Fruit fly (Drosophila melanogaster): Measurements from ENCODE around the gene Mat89Ba.

The Mat89Ba gene

DNA sequence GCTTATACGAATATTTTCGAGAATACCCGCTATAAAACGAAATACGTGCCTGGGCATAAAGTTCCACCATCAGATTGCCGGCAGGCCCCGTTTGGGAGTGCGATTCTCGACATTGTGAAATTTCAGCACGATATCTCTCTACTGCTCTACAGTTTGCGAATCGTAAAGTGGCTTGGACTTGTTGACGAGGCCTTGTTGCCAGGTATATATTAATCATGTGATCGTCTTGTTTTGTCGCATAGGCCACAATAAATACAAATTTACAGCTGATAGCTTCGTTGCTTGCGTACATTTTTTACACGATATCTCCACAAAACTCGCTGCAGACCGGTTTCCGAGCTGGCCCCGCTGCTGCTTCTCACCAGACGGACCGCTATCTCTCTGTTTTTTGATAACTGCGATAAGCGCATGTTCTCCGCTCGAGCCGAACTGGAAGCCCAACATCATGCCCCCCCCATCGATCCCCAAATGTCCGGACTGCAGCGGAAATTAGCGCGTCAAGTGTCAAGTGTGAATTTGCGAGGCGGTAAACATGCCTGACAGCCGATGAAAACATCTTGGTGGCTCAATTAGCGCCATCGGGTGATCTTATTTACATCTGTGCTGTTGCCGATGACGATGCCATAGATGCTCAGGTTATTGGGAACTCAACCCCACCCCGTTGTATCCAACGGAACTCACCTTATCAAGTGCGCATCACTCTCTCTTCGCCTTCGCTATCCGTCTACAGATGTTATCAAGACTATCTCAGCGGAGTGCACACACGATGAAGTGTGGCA, 37.3 kb upstream of the Mat89Ba start:
- no peak for TF ChIP-seq Blimp-1 (GFP tag; optimal IDR thresholded peaks at IDR 0.05)
- no peak for TF ChIP-seq CG6163 (GFP tag; IDR thresholded peaks at IDR 0.05)
- peak; percentile 28 for TF ChIP-seq Sox102F (GFP tag; optimal IDR thresholded peaks at IDR 0.05)
- TF ChIP-seq fkh (GFP tag; optimal IDR thresholded peaks at IDR 0.05): no peak
- TF ChIP-seq eg (GFP tag; IDR thresholded peaks at IDR 0.05): no peak; the same call in 2 of the 3 replicates
- TF ChIP-seq esn (GFP tag; optimal IDR thresholded peaks at IDR 0.05): peak; percentile 45
- no peak for TF ChIP-seq CG11902 (GFP tag; optimal IDR thresholded peaks at IDR 0.05)
- TF ChIP-seq Smox (GFP tag; optimal IDR thresholded peaks at IDR 0.05): no peak
- no peak for TF ChIP-seq CG8632 (GFP tag; optimal IDR thresholded peaks at IDR 0.05)
- no peak for TF ChIP-seq spab (GFP tag; optimal IDR thresholded peaks at IDR 0.05)
- no peak for TF ChIP-seq CG6276 (GFP tag; optimal IDR thresholded peaks at IDR 0.05)
- no peak for TF ChIP-seq Sox15 (GFP tag; optimal IDR thresholded peaks at IDR 0.05)
- TF ChIP-seq Hr39 (GFP tag; optimal IDR thresholded peaks at IDR 0.05): peak; percentile 22
- TF ChIP-seq CG11762 (GFP tag; optimal IDR thresholded peaks at IDR 0.05; ENCODE audit: insufficient read depth): no peak
- no peak for TF ChIP-seq lz (GFP tag; optimal IDR thresholded peaks at IDR 0.05)
- peak; percentile 85 for TF ChIP-seq Eip78C (GFP tag)
- TF ChIP-seq Sox14 (GFP tag; optimal IDR thresholded peaks at IDR 0.05): no peak
- peak; percentile 94 for TF ChIP-seq svp (GFP tag)
- TF ChIP-seq achi (GFP tag; optimal IDR thresholded peaks at IDR 0.05): no peak
- peak; percentile 24 for TF ChIP-seq CG7368 (GFP tag; optimal IDR thresholded peaks at IDR 0.05)
- no peak for TF ChIP-seq CG3919 (GFP tag; optimal IDR thresholded peaks at IDR 0.05)
- TF ChIP-seq CG6854 (GFP tag; optimal IDR thresholded peaks at IDR 0.05): peak; percentile 61
- no peak for TF ChIP-seq fd59A (GFP tag; optimal IDR thresholded peaks at IDR 0.05)
- TF ChIP-seq CG10631 (GFP tag; optimal IDR thresholded peaks at IDR 0.05): no peak
- no peak for TF ChIP-seq CG11294 (GFP tag; IDR thresholded peaks at IDR 0.05)
- TF ChIP-seq CG6808 (GFP tag; optimal IDR thresholded peaks at IDR 0.05): peak; percentile 1
- TF ChIP-seq acj6 (GFP tag; optimal IDR thresholded peaks at IDR 0.05): no peak
- peak; percentile 1 for TF ChIP-seq cyc (GFP tag; optimal IDR thresholded peaks at IDR 0.05)
- TF ChIP-seq vri (GFP tag; optimal IDR thresholded peaks at IDR 0.05): peak; percentile 17
- no peak for TF ChIP-seq Ets21C (GFP tag; optimal IDR thresholded peaks at IDR 0.05)
- TF ChIP-seq Ets96B (tag; optimal IDR thresholded peaks at IDR 0.05): no peak
- TF ChIP-seq topi (GFP tag; optimal IDR thresholded peaks at IDR 0.05): peak; percentile 11
- peak; percentile 10 for TF ChIP-seq net (GFP tag; optimal IDR thresholded peaks at IDR 0.05)
- TF ChIP-seq CG16779 (tag; optimal IDR thresholded peaks at IDR 0.05): no peak
- no peak for TF ChIP-seq fd85E (GFP tag; optimal IDR thresholded peaks at IDR 0.05)
- peak; percentile 5 for TF ChIP-seq Lpt (GFP tag; optimal IDR thresholded peaks at IDR 0.05)
- no peak for TF ChIP-seq dsx (GFP tag; optimal IDR thresholded peaks at IDR 0.05; ENCODE audit: poor library complexity, severe bottlenecking)
- peak; percentile 48 for TF ChIP-seq Met (GFP tag; optimal IDR thresholded peaks at IDR 0.05)
- peak; percentile 11 for TF ChIP-seq Eip75B (GFP tag; optimal IDR thresholded peaks at IDR 0.05)
- TF ChIP-seq CG1621 (tag; optimal IDR thresholded peaks at IDR 0.05): no peak
- no peak for TF ChIP-seq CG34406 (GFP tag; optimal IDR thresholded peaks at IDR 0.05)
- no peak for TF ChIP-seq Hr38 (GFP tag; optimal IDR thresholded peaks at IDR 0.05)
- TF ChIP-seq dac (GFP tag; optimal IDR thresholded peaks at IDR 0.05): no peak
- TF ChIP-seq Hr4 (GFP tag; optimal IDR thresholded peaks at IDR 0.05): no peak
- TF ChIP-seq ss (GFP tag; optimal IDR thresholded peaks at IDR 0.05): peak; percentile 3 to 20
- peak; percentile 31 for TF ChIP-seq CG8319 (GFP tag; optimal IDR thresholded peaks at IDR 0.05)
- no peak for TF ChIP-seq CG15336 (GFP tag; IDR thresholded peaks at IDR 0.05)
- no peak for TF ChIP-seq CG6792 (GFP tag; optimal IDR thresholded peaks at IDR 0.05)
- TF ChIP-seq pdm3 (GFP tag; optimal IDR thresholded peaks at IDR 0.05): no peak
- no peak for TF ChIP-seq OdsH (GFP tag; optimal IDR thresholded peaks at IDR 0.05)
- no peak for TF ChIP-seq salr (GFP tag; optimal IDR thresholded peaks at IDR 0.05)
